Fruit fly (Drosophila melanogaster) whole organism, adult: Measurements from ENCODE around the gene hth.

Experiments
- CG12768 ChIP-seq: fragments of 200-800 bp; sonication (Bioruptor generic); optimal IDR thresholded peaks from 2 replicates; lab custom pipeline; 2017; ENCODE audit warnings: missing biosample characterization, missing genetic modification characterization, mild to moderate bottlenecking, moderate library complexity, missing genetic modification reagents
- CG1620 ChIP-seq: fragments of 200-800 bp; sonication (Bioruptor generic); optimal IDR thresholded peaks from 2 replicates; lab custom pipeline; 2016; ENCODE audit warnings: missing biosample characterization, missing genetic modification characterization
- CG33017 ChIP-seq: fragments of 200-800 bp; sonication (Bioruptor generic); optimal IDR thresholded peaks from 2 replicates; lab custom pipeline; 2018; ENCODE audit warnings: missing biosample characterization, mild to moderate bottlenecking, missing genetic modification characterization, moderate library complexity
- CG7101 ChIP-seq: fragments of 200-800 bp; sonication (Bioruptor generic); optimal IDR thresholded peaks from 2 replicates; lab custom pipeline; 2018; ENCODE audit warnings: missing biosample characterization, mild to moderate bottlenecking, missing genetic modification characterization, moderate library complexity
- Clk ChIP-seq: fragments of 200-800 bp; sonication (Bioruptor generic); optimal IDR thresholded peaks from 2 replicates; lab custom pipeline; 2017; ENCODE audit warnings: missing biosample characterization, missing genetic modification characterization
- Mnt ChIP-seq: fragments of 200-800 bp; sonication (Bioruptor generic); optimal IDR thresholded peaks from 2 replicates; lab custom pipeline; 2016; ENCODE audit warnings: missing biosample characterization, mild to moderate bottlenecking, missing genetic modification characterization
- bab1 ChIP-seq: fragments of 200-800 bp; sonication (Bioruptor generic); optimal IDR thresholded peaks from 3 replicates; lab custom pipeline; 2019; ENCODE audit warnings: missing biosample characterization, mild to moderate bottlenecking, missing genetic modification characterization, moderate library complexity
- cic ChIP-seq: fragments of 200-800 bp; sonication (Bioruptor generic); optimal IDR thresholded peaks from 2 replicates; lab custom pipeline; 2017; ENCODE audit warnings: missing biosample characterization, mild to moderate bottlenecking, missing genetic modification characterization, moderate library complexity
- ovo ChIP-seq: fragments of 200-800 bp; sonication (Bioruptor generic); optimal IDR thresholded peaks from 2 replicates; lab custom pipeline; 2016; ENCODE audit warnings: missing biosample characterization, missing genetic modification characterization
- tj ChIP-seq: fragments of 200-800 bp; sonication (Bioruptor generic); optimal IDR thresholded peaks from 3 replicates; lab custom pipeline; 2017; ENCODE audit warnings: missing biosample characterization, mild to moderate bottlenecking, missing genetic modification characterization, moderate library complexity

- no peak for TF ChIP-seq ovo (GFP tag; lab: Kevin White, UChicago)
- no peak for TF ChIP-seq tj (GFP tag; lab: Kevin White, UChicago)
- no peak for TF ChIP-seq CG12768 (GFP tag; lab: Kevin White, UChicago)
- no peak for TF ChIP-seq CG1620 (GFP tag; lab: Kevin White, UChicago)
- TF ChIP-seq Clk (GFP tag; lab: Kevin White, UChicago), result no peak
- TF ChIP-seq bab1 (GFP tag; lab: Kevin White, UChicago), result no peak
- no peak for TF ChIP-seq cic (GFP tag; lab: Kevin White, UChicago)
- TF ChIP-seq Mnt (GFP tag; lab: Kevin White, UChicago), result no peak
- TF ChIP-seq CG33017 (tag; lab: Kevin White, UChicago), result no peak
- no peak for TF ChIP-seq CG7101 (tag; lab: Kevin White, UChicago)
Observed at dm6 chr3R:10534689-10535088, 104.7 kb downstream of the hth start.
